Worm (Caenorhabditis elegans): ENCODE data around the gene drd-5.

Gene drd-5

ce11 chrX:8386068-8386851 lies 40.1 kb upstream of the drd-5 start (continued):
- TF ChIP-seq mes-2 (tag; optimal IDR thresholded peaks at IDR 0.05; ENCODE audit: poor library complexity, severe bottlenecking) (peak; percentile 82), dmd-6 (GFP tag; IDR thresholded peaks at IDR 0.05) (peak; percentile 53), Y75B8A.6 (GFP tag; IDR thresholded peaks at IDR 0.05) (no peak), tra-1 (GFP tag; IDR thresholded peaks at IDR 0.05) (peak; percentile 19; the same call in 1 of the 2 replicates), aha-1 (tag) (peak; percentile 72), Y105C5A.15 (GFP tag; IDR thresholded peaks at IDR 0.05) (0 out of 2 replicates have a peak, but pooled peaks have one; percentile 52), set-16 (GFP tag; IDR thresholded peaks at IDR 0.05) (no peak), ceh-32 (tag; optimal IDR thresholded peaks at IDR 0.05; ENCODE audit: poor library complexity) (peak; percentile 3), php-3 (GFP tag; IDR thresholded peaks at IDR 0.05) (0 out of 2 replicates have a peak, but pooled peaks have one; percentile 43), egl-27 (tag; optimal IDR thresholded peaks at IDR 0.05) (no peak), lin-38 (GFP tag; IDR thresholded peaks at IDR 0.05) (peak; percentile 59), daf-19 (GFP tag; conservative IDR thresholded peaks at IDR 0.05) (0 out of 2 replicates have a peak, but pooled peaks have one; percentile 9), lin-13 (GFP tag; optimal IDR thresholded peaks at IDR 0.05) (no peak), D1046.2 (GFP tag; IDR thresholded peaks at IDR 0.05) (peak; percentile 67; the same call in 1 of the 2 replicates), ceh-82 (tag; optimal IDR thresholded peaks at IDR 0.05) (no peak), lin-29 (GFP tag; IDR thresholded peaks at IDR 0.05) (no peak), dve-1 (tag; optimal IDR thresholded peaks at IDR 0.05; ENCODE audit: insufficient read depth) (peak; percentile 2), F10B5.3 (tag; optimal IDR thresholded peaks at IDR 0.05) (peak; percentile 49), ZK337.2 (GFP tag; IDR thresholded peaks at IDR 0.05) (0 out of 2 replicates have a peak, but pooled peaks have one; percentile 42), nhr-41 (GFP tag; IDR thresholded peaks at IDR 0.05) (no peak), mep-1 (tag; optimal IDR thresholded peaks at IDR 0.05) (peak; percentile 61), mdl-1 (tag; optimal IDR thresholded peaks at IDR 0.05) (peak; percentile 2 to 37), nhr-28 (tag; optimal IDR thresholded peaks at IDR 0.05) (no peak), snpc-4 (tag; optimal IDR thresholded peaks at IDR 0.05) (no peak), zfp-3 (GFP tag; conservative IDR thresholded peaks at IDR 0.05) (0 out of 2 replicates have a peak, but pooled peaks have one; percentile 38), ztf-7 (tag; optimal IDR thresholded peaks at IDR 0.05) (no peak), nhr-102 (tag; optimal IDR thresholded peaks at IDR 0.05) (peak; percentile 36), hlh-30 (tag; optimal IDR thresholded peaks at IDR 0.05; ENCODE audit: insufficient read depth) (peak; percentile 67), madf-9 (GFP tag; conservative IDR thresholded peaks at IDR 0.05) (peak; percentile 38; the same call in 1 of the 2 replicates), dmd-8 (GFP tag; IDR thresholded peaks at IDR 0.05) (peak; percentile 85), dmd-9 (GFP tag; IDR thresholded peaks at IDR 0.05) (no peak), hif-1 (tag; optimal IDR thresholded peaks at IDR 0.05) (peak in 1 of 2 experiments; percentile 6), lim-7 (GFP tag; IDR thresholded peaks at IDR 0.05) (peak; percentile 80), fos-1 (tag; optimal IDR thresholded peaks at IDR 0.05) (no peak), fkh-10 (GFP tag; optimal IDR thresholded peaks at IDR 0.05) (no peak), zfp-2 (tag; optimal IDR thresholded peaks at IDR 0.05) (no peak), hlh-11 (tag; optimal IDR thresholded peaks at IDR 0.05) (peak; percentile 16), pha-4 (GFP tag; IDR thresholded peaks at IDR 0.05) (peak; percentile 71; the same call in 1 of the 2 replicates), pha-4 (tag; optimal IDR thresholded peaks at IDR 0.05) (no peak), hmg-1.1 (GFP tag; IDR thresholded peaks at IDR 0.05) (peak; percentile 83), arid-1 (GFP tag; conservative IDR thresholded peaks at IDR 0.05) (peak; percentile 35; the same call in 1 of the 2 replicates), T20F7.1 (GFP tag; optimal IDR thresholded peaks at IDR 0.05) (no peak), ama-1 (optimal IDR thresholded peaks at IDR 0.05) (no peak), mxl-3 (GFP tag; optimal IDR thresholded peaks at IDR 0.05) (no peak), nhr-237 (tag; optimal IDR thresholded peaks at IDR 0.05) (no peak), ceh-44 (GFP tag; IDR thresholded peaks at IDR 0.05) (peak; percentile 54; the same call in 1 of the 2 replicates), lin-1 (GFP tag; IDR thresholded peaks at IDR 0.05) (no peak), duxl-1 (tag; optimal IDR thresholded peaks at IDR 0.05; ENCODE audit: poor library complexity) (peak; percentile 50)

Measured in whole organism, L4 larva.